Worm (Caenorhabditis elegans) whole organism, L4 larva: ENCODE data around the gene Y55F3AM.5.

Experiments
- dpl-1 ChIP-seq: fragments of 150-350 bp; optimal IDR thresholded peaks from 2 replicates; lab custom pipeline; 2014; ENCODE audit warnings: missing biosample characterization, missing genetic modification reagents, missing genetic modification characterization
- fos-1 ChIP-seq: fragments of 150-350 bp; optimal IDR thresholded peaks from 2 replicates; lab custom pipeline; 2014; ENCODE audit warnings: missing biosample characterization, missing genetic modification characterization
- hlh-11 ChIP-seq: fragments of 200-800 bp; sonication (Bioruptor generic); optimal IDR thresholded peaks from 2 replicates; lab custom pipeline; 2018; ENCODE audit warnings: mild to moderate bottlenecking, missing genetic modification characterization, missing compliant biosample characterization
- nhr-237 ChIP-seq: sonication (generic microtip); optimal IDR thresholded peaks from 2 replicates; lab custom pipeline; 2017; ENCODE audit warnings: missing biosample characterization, missing genetic modification characterization
- nhr-41 ChIP-seq: fragments of 200-800 bp; sonication (Bioruptor generic); IDR thresholded peaks from 2 replicates; pipeline ENCODE4 v1.3.6; 2022; ENCODE audit warnings: missing genetic modification reagents, missing genetic modification characterization, missing compliant biosample characterization
- nhr-76 ChIP-seq: fragments of 150-350 bp; optimal IDR thresholded peaks from 2 replicates; lab custom pipeline; 2014; ENCODE audit warnings: missing biosample characterization, missing genetic modification characterization
- unc-62 ChIP-seq, 3 experiments: fragments of 150-350 bp in 1 of 3; sonication (generic microtip); optimal IDR thresholded peaks in 2 of 3; peaks in 1 of 3; 1 replicate in 1 of 3; 2 replicates in 2 of 3; lab custom pipeline; 2014 to 2017; ENCODE audit warnings: missing biosample characterization in 3 of 3, missing genetic modification characterization in 3 of 3, missing genetic modification reagents in 3 of 3, missing genotype in 1 of 3

DNA sequence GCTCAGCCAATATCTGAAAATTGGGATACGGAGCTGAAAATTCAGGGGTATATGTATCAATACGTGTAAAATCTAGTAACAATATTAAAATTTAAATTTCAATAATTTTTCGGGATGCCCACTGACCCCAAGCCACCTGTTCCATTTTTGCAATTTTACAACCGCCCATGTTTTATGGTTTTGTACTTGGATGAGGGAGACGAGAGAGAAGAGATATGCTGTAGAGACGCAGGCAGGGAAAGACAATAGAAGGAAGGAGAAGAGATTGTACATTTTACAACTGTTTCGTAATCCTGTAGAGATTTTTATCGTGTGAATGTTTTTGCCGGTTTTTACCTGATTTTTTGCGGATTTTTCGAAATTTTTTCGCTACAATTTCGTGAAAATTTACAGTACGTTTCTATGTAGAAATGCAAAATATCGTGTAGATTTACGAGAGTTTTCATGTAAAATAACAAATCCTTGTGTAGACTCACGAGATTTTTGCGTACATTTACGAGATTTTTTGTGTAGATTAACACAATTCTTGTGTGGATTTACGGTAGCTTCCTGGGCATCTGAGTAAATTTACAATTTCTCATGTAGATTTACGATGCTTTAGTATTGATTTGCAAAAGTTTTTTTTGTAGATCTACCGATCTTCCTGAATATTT, 48.9 kb upstream of the Y55F3AM.5 start:
- peak in 1 of 2 experiments; percentile 56 for TF ChIP-seq unc-62 (GFP tag; optimal IDR thresholded peaks at IDR 0.05 in 1 of 2; lab: Kevin White, UChicago)
- no peak for TF ChIP-seq unc-62 (tag; optimal IDR thresholded peaks at IDR 0.05; lab: Kevin White, UChicago)
- TF ChIP-seq dpl-1 (GFP tag; lab: Kevin White, UChicago) = no peak
- TF ChIP-seq nhr-41 (GFP tag; lab: Robert Waterston, UW) = no peak
- no peak for TF ChIP-seq nhr-76 (tag; lab: Kevin White, UChicago)
- no peak for TF ChIP-seq nhr-237 (tag; lab: Kevin White, UChicago)
- TF ChIP-seq fos-1 (tag; lab: Kevin White, UChicago) = no peak
- TF ChIP-seq hlh-11 (tag; lab: Kevin White, UChicago) = no peak
